Fruit fly (Drosophila melanogaster): ENCODE data around the gene ND-B18.

dm6 chrX:15063404-15064062 is at the start of gene ND-B18, which contains the start of gene hiw:
- TF ChIP-seq OdsH (GFP tag; optimal IDR thresholded peaks at IDR 0.05) (no peak), fru (GFP tag; optimal IDR thresholded peaks at IDR 0.05) (peak; percentile 25), Dfd (GFP tag; optimal IDR thresholded peaks at IDR 0.05) (no peak), jim (GFP tag; optimal IDR thresholded peaks at IDR 0.05) (no peak), psq (GFP tag; optimal IDR thresholded peaks at IDR 0.05) (no peak), usp (GFP tag; optimal IDR thresholded peaks at IDR 0.05) (no peak)

Data from whole organism, wandering third instar larva.